Fruit fly (Drosophila melanogaster) whole organism, wandering third instar larva: Measurements from ENCODE around the gene CG5969.

Experiments used
- Abd-B ChIP-seq: fragments of >200 bp; optimal IDR thresholded peaks from 2 replicates; lab custom pipeline; 2017; ENCODE audit warnings: missing biosample characterization, missing genetic modification characterization
- CG32264 ChIP-seq: fragments of 200-800 bp; sonication (Bioruptor generic); optimal IDR thresholded peaks from 2 replicates; lab custom pipeline; 2016; ENCODE audit warnings: missing biosample characterization, missing genetic modification characterization
- CG9705 ChIP-seq: fragments of 200-800 bp; sonication (Bioruptor generic); optimal IDR thresholded peaks from 2 replicates; lab custom pipeline; 2018; ENCODE audit warnings: missing biosample characterization, mild to moderate bottlenecking, missing genetic modification characterization
- CrebA ChIP-seq: fragments of 200-800 bp; sonication (Bioruptor generic); optimal IDR thresholded peaks from 2 replicates; lab custom pipeline; 2016; ENCODE audit warnings: missing biosample characterization, mild to moderate bottlenecking, missing genetic modification characterization, borderline replicate concordance
- Dfd ChIP-seq: fragments of >200 bp; optimal IDR thresholded peaks from 2 replicates; lab custom pipeline; 2017; ENCODE audit warnings: missing biosample characterization, missing genetic modification characterization
- Dif ChIP-seq: fragments of 200-275, 200-300 bp; sonication (Bioruptor generic); optimal IDR thresholded peaks from 2 replicates; lab custom pipeline; 2018; ENCODE audit warnings: missing biosample characterization, missing genetic modification characterization; ENCODE audit not compliant: partially characterized antibody
- GATAd ChIP-seq: sonication (Bioruptor generic); optimal IDR thresholded peaks from 2 replicates; lab custom pipeline; 2016; ENCODE audit warnings: missing biosample characterization, missing genetic modification characterization
- HLH106 ChIP-seq: fragments of 200-800 bp; optimal IDR thresholded peaks from 3 replicates; lab custom pipeline; 2019; ENCODE audit warnings: missing biosample characterization, mild to moderate bottlenecking, missing genetic modification characterization, moderate library complexity
- Hnf4 ChIP-seq: fragments of 200-800 bp; sonication (Bioruptor generic); optimal IDR thresholded peaks from 2 replicates; lab custom pipeline; 2016; ENCODE audit warnings: missing biosample characterization, mild to moderate bottlenecking, missing genetic modification characterization
- Hr78 ChIP-seq: fragments of >200 bp; optimal IDR thresholded peaks from 2 replicates; lab custom pipeline; 2017; ENCODE audit warnings: missing biosample characterization, missing genetic modification characterization
- Hr83 ChIP-seq: fragments of 200-300 bp; sonication (Bioruptor generic); optimal IDR thresholded peaks from 2 replicates; lab custom pipeline; 2016; ENCODE audit warnings: missing biosample characterization, mild to moderate bottlenecking, missing genetic modification characterization, moderate library complexity; ENCODE audit not compliant: poor library complexity, severe bottlenecking
- Jra ChIP-seq: sonication (Bioruptor generic); optimal IDR thresholded peaks from 2 replicates; lab custom pipeline; 2016; ENCODE audit warnings: missing biosample characterization, missing genetic modification characterization
- Mio ChIP-seq: sonication (Bioruptor generic); optimal IDR thresholded peaks from 2 replicates; lab custom pipeline; 2016; ENCODE audit warnings: missing biosample characterization, missing genetic modification characterization
- Myc ChIP-seq: fragments of >200 bp; optimal IDR thresholded peaks from 2 replicates; lab custom pipeline; 2017
- N ChIP-seq: fragments of >200 bp; optimal IDR thresholded peaks from 2 replicates; lab custom pipeline; 2018; ENCODE audit warnings: missing biosample characterization, missing external identifiers, missing genetic modification characterization
- OdsH ChIP-seq: fragments of 200-800 bp; sonication (Bioruptor generic); optimal IDR thresholded peaks from 2 replicates; lab custom pipeline; 2016; ENCODE audit warnings: missing biosample characterization, mild to moderate bottlenecking, missing genetic modification characterization
- Rel ChIP-seq, 2 experiments: fragments of 200-800 bp; sonication (Bioruptor generic) in 1 of 2; optimal IDR thresholded peaks; 2 replicates in 1 of 2; 3 replicates in 1 of 2; lab custom pipeline; 2016 to 2019; ENCODE audit warnings: mild to moderate bottlenecking in 2 of 2, missing biosample characterization in 2 of 2, missing genetic modification characterization in 2 of 2, moderate library complexity in 1 of 2
- Sp1 ChIP-seq: fragments of 200-800 bp; sonication (Bioruptor generic); optimal IDR thresholded peaks from 3 replicates; lab custom pipeline; 2019; ENCODE audit warnings: missing biosample characterization, mild to moderate bottlenecking, missing genetic modification characterization, moderate library complexity
- Vsx2 ChIP-seq: fragments of 200-300, 225-300 bp; sonication (Bioruptor generic); optimal IDR thresholded peaks from 2 replicates; lab custom pipeline; 2018; ENCODE audit warnings: missing biosample characterization, missing genetic modification characterization; ENCODE audit not compliant: partially characterized antibody
- br ChIP-seq: fragments of 200-800 bp; sonication (Bioruptor generic); optimal IDR thresholded peaks from 2 replicates; lab custom pipeline; 2016; ENCODE audit warnings: missing biosample characterization, missing genetic modification characterization
- brk ChIP-seq: fragments of 200-800 bp; sonication (Bioruptor generic); optimal IDR thresholded peaks from 2 replicates; lab custom pipeline; 2016; ENCODE audit warnings: missing biosample characterization, mild to moderate bottlenecking, missing genetic modification characterization
- dl ChIP-seq, 2 experiments: fragments of 175-275, 200-275 bp in 1 of 2; fragments of 200-275 bp in 1 of 2; sonication (Bioruptor generic); optimal IDR thresholded peaks; lab custom pipeline; 2018; ENCODE audit warnings: mild to moderate bottlenecking in 2 of 2, missing biosample characterization in 2 of 2, missing genetic modification characterization in 2 of 2, moderate library complexity in 2 of 2; ENCODE audit not compliant: partially characterized antibody in 2 of 2, insufficient read depth in 1 of 2
- dmrt93B ChIP-seq: fragments of 200-800 bp; sonication (Bioruptor generic); optimal IDR thresholded peaks from 2 replicates; lab custom pipeline; 2018; ENCODE audit warnings: missing biosample characterization, mild to moderate bottlenecking, missing genetic modification characterization
- dsf ChIP-seq: sonication (Bioruptor generic); optimal IDR thresholded peaks from 2 replicates; lab custom pipeline; 2016; ENCODE audit warnings: missing biosample characterization, missing genetic modification characterization, borderline replicate concordance
- ey ChIP-seq: fragments of 200-800 bp; sonication (Bioruptor generic); optimal IDR thresholded peaks from 2 replicates; lab custom pipeline; 2016; ENCODE audit warnings: missing biosample characterization, missing genetic modification characterization
- foxo ChIP-seq, 2 experiments: fragments of 200-800 bp; sonication (Bioruptor generic); optimal IDR thresholded peaks; 2 replicates in 1 of 2; 3 replicates in 1 of 2; lab custom pipeline; 2016 to 2017; ENCODE audit warnings: missing biosample characterization in 2 of 2, missing genetic modification characterization in 2 of 2
- fru ChIP-seq: fragments of 200-800 bp; sonication (Bioruptor generic); optimal IDR thresholded peaks from 3 replicates; lab custom pipeline; 2016; ENCODE audit warnings: missing biosample characterization, mild to moderate bottlenecking, missing genetic modification characterization
- h ChIP-seq: fragments of 200-800 bp; sonication (Bioruptor generic); optimal IDR thresholded peaks from 3 replicates; lab custom pipeline; 2016; ENCODE audit warnings: missing biosample characterization, mild to moderate bottlenecking, missing genetic modification characterization
- jim ChIP-seq: fragments of 175-275, 200-325 bp; sonication (Bioruptor generic); optimal IDR thresholded peaks from 2 replicates; lab custom pipeline; 2016; ENCODE audit warnings: missing biosample characterization, mild to moderate bottlenecking, missing genetic modification characterization
- lola ChIP-seq: fragments of >200 bp; optimal IDR thresholded peaks from 2 replicates; lab custom pipeline; 2017; ENCODE audit warnings: missing biosample characterization, missing genetic modification characterization
- pan ChIP-seq: fragments of >200 bp; optimal IDR thresholded peaks from 2 replicates; lab custom pipeline; 2017
- psq ChIP-seq: fragments of 200-800 bp; sonication (Bioruptor generic); optimal IDR thresholded peaks from 3 replicates; lab custom pipeline; 2017; ENCODE audit warnings: missing biosample characterization, mild to moderate bottlenecking, missing genetic modification characterization, moderate library complexity
- rgr ChIP-seq: fragments of 200-800 bp; sonication (Bioruptor generic); optimal IDR thresholded peaks from 3 replicates; lab custom pipeline; 2016; ENCODE audit warnings: missing biosample characterization, mild to moderate bottlenecking, missing genetic modification characterization
- sage ChIP-seq: fragments of 200-800 bp; sonication (Bioruptor generic); optimal IDR thresholded peaks from 2 replicates; lab custom pipeline; 2016; ENCODE audit warnings: missing biosample characterization, mild to moderate bottlenecking, missing genetic modification characterization
- sv ChIP-seq: fragments of 200-800 bp; sonication (Bioruptor generic); optimal IDR thresholded peaks from 3 replicates; lab custom pipeline; 2016; ENCODE audit warnings: missing biosample characterization, missing genetic modification characterization
- tai ChIP-seq: sonication (Bioruptor generic); optimal IDR thresholded peaks from 2 replicates; lab custom pipeline; 2016; ENCODE audit warnings: missing biosample characterization, missing genetic modification characterization
- usp ChIP-seq: fragments of >200 bp; optimal IDR thresholded peaks from 2 replicates; lab custom pipeline; 2017; ENCODE audit warnings: missing biosample characterization, missing genetic modification characterization
- woc ChIP-seq: sonication (Bioruptor generic); optimal IDR thresholded peaks from 2 replicates; lab custom pipeline; 2016; ENCODE audit warnings: missing biosample characterization, mild to moderate bottlenecking, missing genetic modification characterization

CG5969 gene

dm6 chr3L:20511499-20512108 is 38.0 kb downstream of the CG5969 start:
- no peak for TF ChIP-seq Myc (lab: Kevin White, UChicago)
- no peak for TF ChIP-seq Rel (GFP tag; optimal IDR thresholded peaks at IDR 0.05; lab: Kevin White, UChicago)
- no peak for TF ChIP-seq Rel (tag; optimal IDR thresholded peaks at IDR 0.05; lab: Kevin White, UChicago)
- TF ChIP-seq psq, result no peak
- no peak for TF ChIP-seq br
- no peak for TF ChIP-seq rgr (GFP tag; lab: Kevin White, UChicago)
- TF ChIP-seq sage (GFP tag; lab: Kevin White, UChicago), result no peak
- no peak for TF ChIP-seq Jra
- TF ChIP-seq Hr83 (GFP tag; lab: Kevin White, UChicago), result no peak
- TF ChIP-seq Vsx2 (GFP tag; lab: Kevin White, UChicago), result no peak
- TF ChIP-seq GATAd (GFP tag; lab: Kevin White, UChicago), result no peak
- TF ChIP-seq Sp1 (GFP tag; lab: Kevin White, UChicago), result no peak
- no peak for TF ChIP-seq tai (GFP tag; lab: Kevin White, UChicago)
- TF ChIP-seq brk, result no peak
- TF ChIP-seq Dfd (GFP tag; lab: Kevin White, UChicago), result no peak
- no peak for TF ChIP-seq usp (GFP tag; lab: Kevin White, UChicago)
- no peak for TF ChIP-seq CG9705 (GFP tag; lab: Kevin White, UChicago)
- TF ChIP-seq Abd-B, result no peak
- TF ChIP-seq sv (GFP tag; lab: Kevin White, UChicago), result no peak
- TF ChIP-seq Mio (GFP tag; lab: Kevin White, UChicago), result no peak
- TF ChIP-seq lola (GFP tag; lab: Kevin White, UChicago), result no peak
- TF ChIP-seq, all 38 proteins: peak for 0

dm6 chr3L:20514101-20514500 is 40.5 kb downstream of the CG5969 start:
- TF ChIP-seq GATAd (GFP tag; lab: Kevin White, UChicago) (no peak), Rel (GFP tag; optimal IDR thresholded peaks at IDR 0.05; lab: Kevin White, UChicago) (no peak), Rel (tag; optimal IDR thresholded peaks at IDR 0.05; lab: Kevin White, UChicago) (peak; percentile 97)

- TF ChIP-seq Dif (GFP tag; lab: Kevin White, UChicago) (no peak), CrebA (no peak), Hnf4 (no peak), dsf (no peak), Mio (GFP tag; lab: Kevin White, UChicago) (no peak), h (GFP tag; lab: Kevin White, UChicago) (peak; percentile 65), OdsH (GFP tag; lab: Kevin White, UChicago) (peak; percentile 56), pan (lab: Kevin White, UChicago) (no peak), Dfd (GFP tag; lab: Kevin White, UChicago) (no peak), HLH106 (tag; lab: Kevin White, UChicago) (peak; percentile 64), Hr78 (GFP tag; lab: Kevin White, UChicago) (no peak), Jra (no peak), GATAd (GFP tag; lab: Kevin White, UChicago) (no peak), fru (GFP tag; lab: Kevin White, UChicago) (peak; percentile 34), Vsx2 (GFP tag; lab: Kevin White, UChicago) (no peak), CG9705 (GFP tag; lab: Kevin White, UChicago) (no peak), tai (GFP tag; lab: Kevin White, UChicago) (no peak), lola (GFP tag; lab: Kevin White, UChicago) (no peak), Myc (lab: Kevin White, UChicago) (no peak), psq (no peak), Sp1 (GFP tag; lab: Kevin White, UChicago) (peak; percentile 56), dl (GFP tag; optimal IDR thresholded peaks at IDR 0.05; lab: Kevin White, UChicago; ENCODE audit: insufficient read depth in 1 of 2, partially characterized antibody in 2 of 2) (no peak), sage (GFP tag; lab: Kevin White, UChicago) (no peak), brk (peak; percentile 4), Rel (GFP tag; optimal IDR thresholded peaks at IDR 0.05; lab: Kevin White, UChicago) (no peak), Rel (tag; optimal IDR thresholded peaks at IDR 0.05; lab: Kevin White, UChicago) (peak; percentile 96), rgr (GFP tag; lab: Kevin White, UChicago) (peak; percentile 63), usp (GFP tag; lab: Kevin White, UChicago) (no peak), Hr83 (GFP tag; lab: Kevin White, UChicago) (no peak), Abd-B (no peak), sv (GFP tag; lab: Kevin White, UChicago) (no peak), dmrt93B (GFP tag; lab: Kevin White, UChicago) (no peak), br (peak; percentile 16), foxo (GFP tag; optimal IDR thresholded peaks at IDR 0.05; lab: Kevin White, UChicago) (peak in 1 of 2 experiments; percentile 63), CG32264 (GFP tag; lab: Kevin White, UChicago) (no peak), ey (GFP tag; lab: Kevin White, UChicago) (no peak), jim (no peak), N (GFP tag; lab: Kevin White, UChicago) (no peak), woc (no peak)
These were observed 43.1 kb downstream of the CG5969 start for dm6 chr3L:20516519-20517178.
